Worm (Caenorhabditis elegans) whole organism, young adult: ENCODE data around the gene F20D1.3.

Experiments used
- let-526 ChIP-seq: fragments of 200-800 bp; sonication (Bioruptor generic); IDR thresholded peaks from 2 replicates; pipeline ENCODE4 v1.3.6; 2022; ENCODE audit warnings: missing genetic modification reagents, missing genetic modification characterization, missing compliant biosample characterization
- ztf-3 ChIP-seq: fragments of 200-800 bp; sonication (Bioruptor generic); optimal IDR thresholded peaks from 2 replicates; lab custom pipeline; 2018; ENCODE audit warnings: mild to moderate bottlenecking, missing genetic modification characterization, missing compliant biosample characterization

DNA sequence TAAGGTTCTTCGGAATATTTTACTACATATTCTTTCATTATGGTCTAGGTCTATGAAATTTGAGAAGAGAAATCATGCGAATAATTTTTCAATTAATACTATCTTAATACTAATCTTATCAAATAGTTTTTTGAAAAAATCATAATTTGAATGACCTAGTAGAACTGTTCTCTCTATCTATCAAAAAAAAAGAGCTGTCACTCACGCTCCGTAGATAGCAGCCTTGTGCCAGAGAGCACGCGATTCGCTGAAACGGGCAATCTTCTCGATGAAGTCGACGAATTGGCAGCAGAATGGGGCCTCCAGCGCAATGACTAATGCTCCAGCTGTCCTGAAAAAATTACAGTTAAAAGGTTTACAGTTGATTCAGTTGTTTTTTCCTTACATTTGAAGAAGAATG lies 6.3 kb upstream of the F20D1.3 start:
- no peak for TF ChIP-seq ztf-3 (GFP tag; lab: Kevin White, UChicago)
- TF ChIP-seq let-526 (GFP tag; lab: Robert Waterston, UW) = no peak
